Fruit fly (Drosophila melanogaster): Measurements from ENCODE around the gene RpS19a.

DNA sequence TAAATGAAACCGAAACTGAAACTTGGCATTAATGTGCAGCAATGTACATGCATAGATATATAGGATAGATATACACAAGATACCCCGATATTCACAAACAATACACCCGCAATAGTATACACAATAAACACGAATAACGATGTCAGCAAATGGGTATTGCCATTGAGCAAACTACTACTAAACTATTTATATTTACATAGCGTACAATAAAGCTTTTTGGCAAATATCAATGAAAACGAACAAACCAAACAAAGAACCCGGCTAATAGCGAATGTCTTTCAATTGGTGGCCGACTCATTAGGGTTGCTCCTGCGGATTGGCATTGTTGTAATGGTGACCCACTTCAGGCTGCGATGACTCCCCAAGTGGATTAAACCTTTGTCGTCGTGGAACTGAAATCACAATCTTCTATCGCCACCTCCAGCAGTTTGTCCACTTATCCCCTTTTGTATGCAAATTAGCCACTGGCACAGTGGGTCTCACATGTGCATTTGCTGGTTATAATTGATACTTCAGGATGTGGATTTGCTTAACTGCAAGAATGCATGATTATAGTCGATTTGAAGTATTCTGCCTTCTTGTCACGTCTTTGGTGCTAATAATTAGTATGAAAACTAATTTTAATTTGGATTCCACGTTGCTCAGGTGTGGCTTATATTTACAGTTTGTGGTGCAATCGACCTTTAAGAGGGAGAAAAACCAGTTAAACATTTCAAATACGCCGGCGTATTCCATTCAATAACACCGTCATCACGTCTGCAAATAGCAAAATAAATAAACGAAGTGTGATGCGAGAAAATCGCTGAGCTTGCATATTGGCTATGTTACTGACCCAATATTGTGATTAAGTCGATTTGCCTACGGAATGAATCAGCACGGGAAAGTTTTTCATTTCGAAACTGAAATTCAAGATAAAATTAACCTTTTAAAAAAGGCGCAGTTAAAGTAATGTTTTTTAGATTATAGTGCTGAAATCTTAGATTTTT is 12.7 kb downstream of the RpS19a start:
- TF ChIP-seq psq (optimal IDR thresholded peaks at IDR 0.05) (no peak), EcR (GFP tag; optimal IDR thresholded peaks at IDR 0.05) (no peak), usp (GFP tag; optimal IDR thresholded peaks at IDR 0.05) (no peak), pan (optimal IDR thresholded peaks at IDR 0.05) (no peak), CG8478 (optimal IDR thresholded peaks at IDR 0.05) (no peak)

Measured in whole organism.